Fruit fly (Drosophila melanogaster): ENCODE measurements around the gene CG5937.

The CG5937 gene

dm6 chrX:6031692-6032091 is 8.1 kb upstream of the CG5937 start (continued):
- TF ChIP-seq dsx (GFP tag; optimal IDR thresholded peaks at IDR 0.05; ENCODE audit: poor library complexity, severe bottlenecking) (peak; percentile 17), CG11294 (GFP tag; IDR thresholded peaks at IDR 0.05) (no peak), CG32006 (GFP tag; optimal IDR thresholded peaks at IDR 0.05) (no peak), svp (GFP tag) (peak; percentile 79), Sox102F (GFP tag; optimal IDR thresholded peaks at IDR 0.05) (peak; percentile 49), fd59A (GFP tag; optimal IDR thresholded peaks at IDR 0.05) (peak; percentile 5), topi (GFP tag; optimal IDR thresholded peaks at IDR 0.05) (peak; percentile 66), Eip78C (GFP tag) (peak; percentile 84), Met (GFP tag; optimal IDR thresholded peaks at IDR 0.05) (peak; percentile 60), pdm3 (GFP tag; optimal IDR thresholded peaks at IDR 0.05) (peak; percentile 34), vri (GFP tag; optimal IDR thresholded peaks at IDR 0.05) (peak; percentile 46), Eip93F (GFP tag; optimal IDR thresholded peaks at IDR 0.05) (no peak), achi (GFP tag; optimal IDR thresholded peaks at IDR 0.05) (peak; percentile 36), Smox (GFP tag; optimal IDR thresholded peaks at IDR 0.05) (peak; percentile 46)

- TF ChIP-seq pdm3 (GFP tag; optimal IDR thresholded peaks at IDR 0.05): no peak
- no peak for TF ChIP-seq CG10631 (GFP tag; optimal IDR thresholded peaks at IDR 0.05)
- no peak for TF ChIP-seq fd59A (GFP tag; optimal IDR thresholded peaks at IDR 0.05)
- TF ChIP-seq salr (GFP tag; optimal IDR thresholded peaks at IDR 0.05): no peak
- TF ChIP-seq CG3919 (GFP tag; optimal IDR thresholded peaks at IDR 0.05): no peak
- TF ChIP-seq CG6808 (GFP tag; optimal IDR thresholded peaks at IDR 0.05): no peak
- no peak for TF ChIP-seq ss (GFP tag; optimal IDR thresholded peaks at IDR 0.05)
- TF ChIP-seq lz (GFP tag; optimal IDR thresholded peaks at IDR 0.05): no peak
- no peak for TF ChIP-seq CG7368 (GFP tag; optimal IDR thresholded peaks at IDR 0.05)
- TF ChIP-seq CG8119 (GFP tag; IDR thresholded peaks at IDR 0.05): no peak
- TF ChIP-seq Smox (GFP tag; optimal IDR thresholded peaks at IDR 0.05): no peak
- no peak for TF ChIP-seq Sox15 (GFP tag; optimal IDR thresholded peaks at IDR 0.05)
- TF ChIP-seq net (GFP tag; optimal IDR thresholded peaks at IDR 0.05): no peak
- no peak for TF ChIP-seq CG8319 (GFP tag; optimal IDR thresholded peaks at IDR 0.05)
- TF ChIP-seq Ets21C (GFP tag; optimal IDR thresholded peaks at IDR 0.05): no peak
- no peak for TF ChIP-seq OdsH (GFP tag; optimal IDR thresholded peaks at IDR 0.05)
- no peak for TF ChIP-seq CG34406 (GFP tag; optimal IDR thresholded peaks at IDR 0.05)
- no peak for TF ChIP-seq CG8632 (GFP tag; optimal IDR thresholded peaks at IDR 0.05)
- TF ChIP-seq CG4318 (GFP tag; optimal IDR thresholded peaks at IDR 0.05): no peak
These were observed 7.0 kb upstream of the CG5937 start for dm6 chrX:6032826-6033225.

dm6 chrX:6034741-6035140 is 5.1 kb upstream of the CG5937 start:
- TF ChIP-seq dac (GFP tag; optimal IDR thresholded peaks at IDR 0.05) (no peak), CG8319 (GFP tag; optimal IDR thresholded peaks at IDR 0.05) (no peak), cyc (GFP tag; optimal IDR thresholded peaks at IDR 0.05) (no peak)

dm6 chrX:6035359-6035758 is 4.4 kb upstream of the CG5937 start:
- no peak for TF ChIP-seq Blimp-1 (GFP tag; optimal IDR thresholded peaks at IDR 0.05)
- TF ChIP-seq Smox (GFP tag; optimal IDR thresholded peaks at IDR 0.05): no peak
- TF ChIP-seq Eip78C (GFP tag): peak; percentile 46
- no peak for TF ChIP-seq CG6276 (GFP tag; optimal IDR thresholded peaks at IDR 0.05)
- TF ChIP-seq Hr39 (GFP tag; optimal IDR thresholded peaks at IDR 0.05): no peak
- no peak for TF ChIP-seq CG6792 (GFP tag; optimal IDR thresholded peaks at IDR 0.05)

All from whole organism, prepupa.